Worm (Caenorhabditis elegans): ENCODE measurements around the gene sams-1.

sams-1 gene

DNA sequence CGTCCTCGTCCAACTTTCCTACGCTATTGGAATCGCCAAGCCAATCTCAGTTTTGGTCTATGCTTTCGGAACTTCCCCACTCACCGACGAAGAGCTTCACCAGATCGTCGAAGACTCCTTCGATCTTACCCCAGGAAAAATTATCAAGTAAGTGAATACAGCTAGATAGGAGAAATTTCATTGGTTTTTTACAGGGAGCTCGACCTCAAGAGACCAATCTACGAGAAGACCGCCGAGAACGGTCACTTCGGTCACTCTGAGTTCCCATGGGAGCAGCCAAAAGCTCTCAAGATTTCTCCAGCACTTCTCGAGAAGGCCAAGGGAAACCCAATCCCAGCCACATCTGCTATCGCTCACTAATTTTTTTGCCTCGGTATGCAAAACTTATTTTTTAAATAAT lies 1.3 kb downstream of the sams-1 start:
- TF ChIP-seq pha-2 (tag; optimal IDR thresholded peaks at IDR 0.05) (no peak), hlh-13 (GFP tag; optimal IDR thresholded peaks at IDR 0.05) (no peak), pros-1 (tag; optimal IDR thresholded peaks at IDR 0.05) (no peak), K09A11.1 (tag; optimal IDR thresholded peaks at IDR 0.05; ENCODE audit: insufficient read depth) (no peak), mec-3 (tag; optimal IDR thresholded peaks at IDR 0.05; ENCODE audit: borderline replicate concordance) (no peak), pax-1 (tag; optimal IDR thresholded peaks at IDR 0.05) (no peak), tbx-2 (tag; optimal IDR thresholded peaks at IDR 0.05) (no peak), sox-2 (GFP tag; IDR thresholded peaks at IDR 0.05) (no peak), fax-1 (tag; optimal IDR thresholded peaks at IDR 0.05) (no peak)

ce11 chrX:11968024-11968598 lies 2.3 kb downstream of the sams-1 start:
- TF ChIP-seq lin-11 (tag; optimal IDR thresholded peaks at IDR 0.05) (no peak), tbx-2 (tag; optimal IDR thresholded peaks at IDR 0.05) (no peak), T23F11.4 (GFP tag; optimal IDR thresholded peaks at IDR 0.05) (no peak), elt-2 (tag; optimal IDR thresholded peaks at IDR 0.05) (peak; percentile 84), sdc-2 (tag; optimal IDR thresholded peaks at IDR 0.05) (no peak), syd-9 (tag; optimal IDR thresholded peaks at IDR 0.05) (no peak)

- TF ChIP-seq pqm-1 (tag; optimal IDR thresholded peaks at IDR 0.05) (no peak), hlh-30 (tag; optimal IDR thresholded peaks at IDR 0.05; ENCODE audit: insufficient read depth) (no peak)
Measured at ce11 chrX:11969085-11969484, 3.3 kb downstream of the sams-1 start.

DNA sequence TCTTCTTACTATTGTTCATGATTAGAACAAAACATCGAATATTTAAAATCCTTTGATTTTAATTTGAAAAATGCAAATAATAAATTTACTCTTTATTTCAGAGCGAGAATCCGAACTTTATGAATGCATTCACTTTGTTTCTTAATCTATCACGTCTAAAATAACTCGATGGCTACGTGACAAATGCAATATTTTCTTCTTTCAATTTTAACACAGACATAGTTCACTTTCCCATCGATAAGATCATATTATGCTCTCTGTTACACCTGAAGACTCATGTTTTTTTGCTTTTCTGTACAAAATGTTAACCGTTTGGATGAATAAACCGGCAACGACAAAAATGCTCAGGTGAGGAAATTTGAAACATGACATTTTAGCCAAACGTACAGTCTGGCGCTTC lies 3.8 kb downstream of the sams-1 start:
- TF ChIP-seq elt-4 (tag; optimal IDR thresholded peaks at IDR 0.05) (no peak), K02D7.2 (tag; optimal IDR thresholded peaks at IDR 0.05) (no peak), zip-5 (tag; optimal IDR thresholded peaks at IDR 0.05) (no peak), ceh-30 (tag; optimal IDR thresholded peaks at IDR 0.05) (no peak), ahr-1 (tag; optimal IDR thresholded peaks at IDR 0.05) (no peak), ztf-16 (tag; optimal IDR thresholded peaks at IDR 0.05) (no peak), ceh-34 (tag; optimal IDR thresholded peaks at IDR 0.05) (no peak), gmeb-2 (tag; optimal IDR thresholded peaks at IDR 0.05) (no peak), C38D4.7 (GFP tag; optimal IDR thresholded peaks at IDR 0.05) (no peak), ceh-19 (GFP tag; optimal IDR thresholded peaks at IDR 0.05) (no peak)

DNA sequence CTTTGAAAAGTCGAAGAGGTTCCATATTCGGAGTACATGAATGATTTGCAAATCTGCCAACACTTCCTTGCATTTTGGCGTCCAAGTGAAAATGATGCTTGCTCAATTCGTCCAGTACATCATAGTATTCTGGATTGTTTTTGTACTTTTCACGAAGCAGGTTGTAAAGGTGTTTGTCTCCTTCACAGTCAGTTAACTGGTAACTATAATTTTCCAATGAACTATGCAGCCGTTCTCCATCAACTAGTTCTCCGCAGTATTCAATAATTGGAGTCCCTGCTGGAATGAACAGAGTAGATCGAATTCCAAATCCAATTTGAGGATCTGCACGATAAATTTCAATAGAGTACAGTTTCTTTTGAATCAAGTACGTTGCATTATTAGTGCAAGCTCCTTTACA lies 5.6 kb downstream of the sams-1 start:
- TF ChIP-seq syd-9 (tag; optimal IDR thresholded peaks at IDR 0.05): no peak

- TF ChIP-seq ttx-3 (tag; optimal IDR thresholded peaks at IDR 0.05) (no peak), nfya-1 (tag; optimal IDR thresholded peaks at IDR 0.05) (peak; percentile 8), ref-2 (tag; optimal IDR thresholded peaks at IDR 0.05) (no peak), unc-42 (tag; optimal IDR thresholded peaks at IDR 0.05) (no peak), ceh-14 (tag; optimal IDR thresholded peaks at IDR 0.05) (no peak), ceh-9 (tag; optimal IDR thresholded peaks at IDR 0.05) (no peak), pqm-1 (tag; optimal IDR thresholded peaks at IDR 0.05) (no peak), pros-1 (tag; optimal IDR thresholded peaks at IDR 0.05) (no peak), ceh-48 (tag; optimal IDR thresholded peaks at IDR 0.05) (peak; percentile 84), odd-2 (tag; optimal IDR thresholded peaks at IDR 0.05) (no peak)
Measured at ce11 chrX:11974629-11975085, 8.9 kb downstream of the sams-1 start, which contains the start of gene set-6. Gene set-6, minus strand, starts transcription at chrX:11974679.

All from whole organism, late embryonic.